Fruit fly (Drosophila melanogaster) whole organism, prepupa: Measurements from ENCODE around the gene CG14957.

Experiments
- Blimp-1 ChIP-seq: fragments of 200-800 bp; sonication (Bioruptor generic); optimal IDR thresholded peaks from 3 replicates; lab custom pipeline; 2017; ENCODE audit warnings: missing biosample characterization, missing genetic modification characterization, mild to moderate bottlenecking, moderate library complexity, missing genetic modification reagents
- CG10631 ChIP-seq: fragments of 200-800 bp; sonication (Bioruptor generic); optimal IDR thresholded peaks from 2 replicates; lab custom pipeline; 2016; ENCODE audit warnings: missing biosample characterization, missing genetic modification characterization
- CG10669 ChIP-seq: fragments of 200-800 bp; sonication (Bioruptor generic); optimal IDR thresholded peaks from 3 replicates; lab custom pipeline; 2018; ENCODE audit warnings: missing biosample characterization, mild to moderate bottlenecking, missing genetic modification characterization, moderate library complexity
- CG11294 ChIP-seq: fragments of 200-800 bp; sonication (Bioruptor generic); IDR thresholded peaks from 2 replicates; pipeline ENCODE4 v1.3.6; 2022; ENCODE audit warnings: missing biosample characterization, missing genetic modification characterization
- CG11762 ChIP-seq: fragments of 200-800 bp; sonication (Bioruptor generic); optimal IDR thresholded peaks from 3 replicates; lab custom pipeline; 2016; ENCODE audit warnings: missing biosample characterization, missing genetic modification characterization; ENCODE audit not compliant: insufficient read depth
- CG11902 ChIP-seq: fragments of 200-800 bp; sonication (Bioruptor generic); optimal IDR thresholded peaks from 3 replicates; lab custom pipeline; 2016; ENCODE audit warnings: missing biosample characterization, missing genetic modification characterization
- CG16779 ChIP-seq: fragments of 200-800 bp; sonication (Bioruptor generic); optimal IDR thresholded peaks from 3 replicates; lab custom pipeline; 2017; ENCODE audit warnings: missing biosample characterization, mild to moderate bottlenecking, missing genetic modification characterization
- CG3032 ChIP-seq: fragments of 200-800 bp; optimal IDR thresholded peaks from 2 replicates; lab custom pipeline; 2019; ENCODE audit warnings: missing biosample characterization, mild to moderate bottlenecking, missing genetic modification characterization, moderate library complexity
- CG31627 ChIP-seq: fragments of 200-800 bp; sonication (Bioruptor generic); optimal IDR thresholded peaks from 3 replicates; lab custom pipeline; 2016; ENCODE audit warnings: missing biosample characterization, missing genetic modification characterization
- CG32006 ChIP-seq: fragments of 200-800 bp; sonication (Bioruptor generic); optimal IDR thresholded peaks from 3 replicates; lab custom pipeline; 2017; ENCODE audit warnings: missing biosample characterization, mild to moderate bottlenecking, missing genetic modification characterization
- CG3919 ChIP-seq: fragments of 200-800 bp; sonication (Bioruptor generic); optimal IDR thresholded peaks from 3 replicates; lab custom pipeline; 2016; ENCODE audit warnings: missing biosample characterization, missing genetic modification characterization
- CG6276 ChIP-seq: fragments of 200-800 bp; sonication (Bioruptor generic); optimal IDR thresholded peaks from 2 replicates; lab custom pipeline; 2017; ENCODE audit warnings: missing biosample characterization, mild to moderate bottlenecking, missing genetic modification characterization
- CG6854 ChIP-seq: fragments of 200-800 bp; sonication (Bioruptor generic); optimal IDR thresholded peaks from 2 replicates; lab custom pipeline; 2017; ENCODE audit warnings: missing biosample characterization, mild to moderate bottlenecking, missing genetic modification characterization
- CG7368 ChIP-seq: fragments of 200-800 bp; sonication (Bioruptor generic); optimal IDR thresholded peaks from 3 replicates; lab custom pipeline; 2016; ENCODE audit warnings: missing biosample characterization, missing genetic modification characterization
- CG8119 ChIP-seq: fragments of 200-800 bp; sonication (Bioruptor generic); IDR thresholded peaks from 3 replicates; pipeline ENCODE4 v1.3.6; 2022; ENCODE audit warnings: missing biosample characterization, missing genetic modification characterization
- CG8319 ChIP-seq: fragments of 200-800 bp; sonication (Bioruptor generic); optimal IDR thresholded peaks from 3 replicates; lab custom pipeline; 2016; ENCODE audit warnings: missing biosample characterization, missing genetic modification characterization
- Eip75B ChIP-seq: fragments of 200-800 bp; sonication (Bioruptor generic); optimal IDR thresholded peaks from 3 replicates; lab custom pipeline; 2016; ENCODE audit warnings: missing biosample characterization, missing genetic modification characterization
- Eip78C ChIP-seq: fragments of 200-800 bp; sonication (Bioruptor generic); peaks from one replicate; lab custom pipeline; 2016; ENCODE audit warnings: missing biosample characterization, missing genetic modification characterization
- Eip93F ChIP-seq: fragments of 200-800 bp; sonication (Bioruptor generic); optimal IDR thresholded peaks from 2 replicates; lab custom pipeline; 2016; ENCODE audit warnings: missing biosample characterization, mild to moderate bottlenecking, missing genetic modification characterization
- Ets21C ChIP-seq: fragments of 200-800 bp; sonication (Bioruptor generic); optimal IDR thresholded peaks from 3 replicates; lab custom pipeline; 2016; ENCODE audit warnings: missing biosample characterization, missing genetic modification characterization
- Ets96B ChIP-seq: fragments of 200-800 bp; optimal IDR thresholded peaks from 2 replicates; lab custom pipeline; 2019; ENCODE audit warnings: missing biosample characterization, mild to moderate bottlenecking, missing genetic modification characterization, moderate library complexity
- Gug ChIP-seq: fragments of 200-800 bp; sonication (Bioruptor generic); IDR thresholded peaks from 2 replicates; pipeline ENCODE4 v1.3.6; 2022; ENCODE audit warnings: missing biosample characterization, missing genetic modification characterization
- Hr38 ChIP-seq: sonication (Bioruptor generic); optimal IDR thresholded peaks from 2 replicates; lab custom pipeline; 2016; ENCODE audit warnings: missing biosample characterization, missing genetic modification characterization
- Hr39 ChIP-seq: fragments of 200-800 bp; sonication (Bioruptor generic); optimal IDR thresholded peaks from 2 replicates; lab custom pipeline; 2016; ENCODE audit warnings: missing biosample characterization, missing genetic modification characterization
- Hr4 ChIP-seq: fragments of 200-800 bp; sonication (Bioruptor generic); optimal IDR thresholded peaks from 3 replicates; lab custom pipeline; 2016; ENCODE audit warnings: missing biosample characterization, missing genetic modification characterization
- Lpt ChIP-seq: fragments of 200-800 bp; sonication (Bioruptor generic); optimal IDR thresholded peaks from 3 replicates; lab custom pipeline; 2016; ENCODE audit warnings: missing biosample characterization, missing genetic modification characterization
- OdsH ChIP-seq: fragments of 200-800 bp; sonication (Bioruptor generic); optimal IDR thresholded peaks from 3 replicates; lab custom pipeline; 2016; ENCODE audit warnings: missing biosample characterization, missing genetic modification characterization
- Smox ChIP-seq: fragments of 200-800 bp; sonication (Bioruptor generic); optimal IDR thresholded peaks from 3 replicates; lab custom pipeline; 2016; ENCODE audit warnings: missing biosample characterization, missing genetic modification characterization
- Sox102F ChIP-seq: fragments of 200-800 bp; sonication (Bioruptor generic); optimal IDR thresholded peaks from 2 replicates; lab custom pipeline; 2016; ENCODE audit warnings: missing biosample characterization, mild to moderate bottlenecking, missing genetic modification characterization
- Sox14 ChIP-seq: fragments of 200-800 bp; sonication (Bioruptor generic); optimal IDR thresholded peaks from 3 replicates; lab custom pipeline; 2016; ENCODE audit warnings: missing biosample characterization, missing genetic modification characterization
- achi ChIP-seq: fragments of 200-800 bp; sonication (Bioruptor generic); optimal IDR thresholded peaks from 3 replicates; lab custom pipeline; 2016; ENCODE audit warnings: missing biosample characterization, missing genetic modification characterization
- acj6 ChIP-seq: fragments of 200-800 bp; sonication (Bioruptor generic); optimal IDR thresholded peaks from 3 replicates; lab custom pipeline; 2016; ENCODE audit warnings: missing biosample characterization, missing genetic modification characterization
- dac ChIP-seq: fragments of 200-800 bp; sonication (Bioruptor generic); optimal IDR thresholded peaks from 2 replicates; lab custom pipeline; 2017; ENCODE audit warnings: missing biosample characterization, mild to moderate bottlenecking, missing genetic modification characterization
- dsx ChIP-seq: fragments of 200-800 bp; optimal IDR thresholded peaks from 3 replicates; lab custom pipeline; 2019; ENCODE audit warnings: missing biosample characterization, mild to moderate bottlenecking, missing genetic modification characterization, moderate library complexity; ENCODE audit not compliant: poor library complexity, severe bottlenecking
- eg ChIP-seq: fragments of 200-800 bp; sonication (Bioruptor generic); IDR thresholded peaks from 3 replicates; pipeline ENCODE4 v1.3.6; 2022; ENCODE audit warnings: missing biosample characterization, missing genetic modification characterization
- fd59A ChIP-seq: fragments of 200-800 bp; sonication (Bioruptor generic); optimal IDR thresholded peaks from 2 replicates; lab custom pipeline; 2017; ENCODE audit warnings: missing biosample characterization, mild to moderate bottlenecking, missing genetic modification characterization, missing genetic modification reagents
- fd85E ChIP-seq: fragments of 200-800 bp; sonication (Bioruptor generic); optimal IDR thresholded peaks from 3 replicates; lab custom pipeline; 2016; ENCODE audit warnings: missing biosample characterization, missing genetic modification characterization
- fkh ChIP-seq: fragments of 200-800 bp; sonication (Bioruptor generic); optimal IDR thresholded peaks from 3 replicates; lab custom pipeline; 2017; ENCODE audit warnings: missing biosample characterization, mild to moderate bottlenecking, missing genetic modification characterization, moderate library complexity
- lz ChIP-seq: fragments of 200-800 bp; sonication (Bioruptor generic); optimal IDR thresholded peaks from 3 replicates; lab custom pipeline; 2016; ENCODE audit warnings: missing biosample characterization, missing genetic modification characterization
- salr ChIP-seq, 2 experiments: fragments of 200-800 bp; sonication (Bioruptor generic); optimal IDR thresholded peaks; 3 replicates each; lab custom pipeline; 2016 to 2018; ENCODE audit warnings: missing biosample characterization in 2 of 2, missing genetic modification characterization in 2 of 2, mild to moderate bottlenecking in 1 of 2
- ss ChIP-seq, 2 experiments: fragments of 200-800 bp; sonication (Bioruptor generic); optimal IDR thresholded peaks; 2 replicates in 1 of 2; 3 replicates in 1 of 2; lab custom pipeline; 2017 to 2018; ENCODE audit warnings: mild to moderate bottlenecking in 2 of 2, missing biosample characterization in 2 of 2, missing genetic modification characterization in 2 of 2, moderate library complexity in 1 of 2
- svp ChIP-seq: fragments of 200-800 bp; sonication (Bioruptor generic); peaks from one replicate; lab custom pipeline; 2016; ENCODE audit warnings: missing biosample characterization, missing genetic modification characterization
- topi ChIP-seq: fragments of 200-800 bp; sonication (Bioruptor generic); optimal IDR thresholded peaks from 3 replicates; lab custom pipeline; 2016; ENCODE audit warnings: missing biosample characterization, missing genetic modification characterization
- vri ChIP-seq: fragments of 200-800 bp; sonication (Bioruptor generic); optimal IDR thresholded peaks from 3 replicates; lab custom pipeline; 2016; ENCODE audit warnings: missing biosample characterization, mild to moderate bottlenecking, missing genetic modification characterization

Gene CG14957

DNA sequence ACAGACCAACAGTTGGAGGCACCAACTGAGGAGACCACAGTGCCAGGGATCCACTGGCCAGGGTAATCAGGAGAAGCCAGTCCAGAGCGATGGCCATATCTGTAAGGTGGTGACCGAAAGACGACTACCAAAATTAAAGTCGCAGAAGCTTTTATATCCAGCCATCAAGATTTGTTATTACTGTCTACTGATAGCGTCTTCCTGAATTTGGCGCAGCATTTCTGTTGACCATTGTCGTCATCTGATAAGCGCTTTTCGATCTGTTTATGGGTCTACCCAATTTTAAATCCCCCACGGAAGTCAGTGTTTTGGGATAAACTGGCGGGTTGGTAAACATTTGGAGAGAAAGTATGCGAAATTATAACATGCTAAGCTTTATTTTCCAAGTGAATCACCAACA lies 14.9 kb upstream of the CG14957 start, which contains the start of gene CG14963:
CG14963 (minus strand) TSS at position 101 of the 400 bp plus-strand sequence.
- no peak for TF ChIP-seq Hr4 (GFP tag; lab: Kevin White, UChicago)
- no peak for TF ChIP-seq vri (GFP tag; lab: Kevin White, UChicago)
- TF ChIP-seq eg, result no peak
- TF ChIP-seq CG11902 (GFP tag; lab: Kevin White, UChicago), result no peak
- TF ChIP-seq Sox14 (GFP tag; lab: Kevin White, UChicago), result no peak
- no peak for TF ChIP-seq Sox102F (GFP tag; lab: Kevin White, UChicago)
- TF ChIP-seq acj6 (GFP tag; lab: Kevin White, UChicago), result no peak
- no peak for TF ChIP-seq fkh
- TF ChIP-seq Eip75B (GFP tag; lab: Kevin White, UChicago), result no peak
- TF ChIP-seq Hr38 (GFP tag; lab: Kevin White, UChicago), result no peak
- no peak for TF ChIP-seq CG32006 (GFP tag; lab: Kevin White, UChicago)
- TF ChIP-seq Eip93F, result no peak
- TF ChIP-seq dac (GFP tag; lab: Kevin White, UChicago), result no peak
- TF ChIP-seq Hr39 (GFP tag; lab: Kevin White, UChicago), result no peak
- TF ChIP-seq CG8119 (GFP tag; lab: Robert Waterston, UW), result no peak

DNA sequence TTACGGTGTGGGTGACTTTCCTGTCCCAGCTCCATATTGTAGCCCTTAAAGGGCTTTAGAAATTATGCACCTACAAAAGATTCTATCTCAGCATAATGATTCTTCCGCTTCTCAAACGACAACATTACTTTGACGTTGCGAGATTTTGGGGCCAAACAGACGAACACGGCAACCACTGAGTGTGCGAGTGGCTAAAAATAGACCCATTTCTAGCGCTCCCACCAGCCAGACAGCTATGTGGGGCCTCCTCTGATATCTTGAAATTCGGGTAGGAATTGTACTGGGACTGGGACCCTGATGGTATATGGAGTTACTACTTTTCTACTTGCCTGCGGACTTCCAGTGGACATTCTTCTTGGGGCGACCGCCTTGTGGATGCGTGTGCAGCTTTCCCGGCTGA lies 9.5 kb upstream of the CG14957 start:
- TF ChIP-seq CG16779 (tag; lab: Kevin White, UChicago) (no peak), CG10631 (GFP tag; lab: Kevin White, UChicago) (no peak), salr (GFP tag; optimal IDR thresholded peaks at IDR 0.05; lab: Kevin White, UChicago) (no peak), CG11294 (no peak), lz (GFP tag; lab: Kevin White, UChicago) (no peak), topi (GFP tag; lab: Kevin White, UChicago) (no peak), fd85E (GFP tag; lab: Kevin White, UChicago) (no peak), Smox (GFP tag; lab: Kevin White, UChicago) (no peak), svp (GFP tag; lab: Kevin White, UChicago) (no peak), CG3919 (GFP tag; lab: Kevin White, UChicago) (no peak), Ets96B (no peak), CG6854 (GFP tag; lab: Kevin White, UChicago) (no peak), Gug (GFP tag; lab: Robert Waterston, UW) (no peak), dac (GFP tag; lab: Kevin White, UChicago) (no peak), Sox14 (GFP tag; lab: Kevin White, UChicago) (no peak)

- TF ChIP-seq Lpt (GFP tag; lab: Kevin White, UChicago) (peak; percentile 19), OdsH (no peak), CG6276 (GFP tag; lab: Kevin White, UChicago) (no peak), Hr38 (GFP tag; lab: Kevin White, UChicago) (no peak), salr (GFP tag; optimal IDR thresholded peaks at IDR 0.05; lab: Kevin White, UChicago) (no peak), vri (GFP tag; lab: Kevin White, UChicago) (no peak), achi (GFP tag; lab: Kevin White, UChicago) (no peak), dac (GFP tag; lab: Kevin White, UChicago) (no peak), CG8319 (GFP tag; lab: Kevin White, UChicago) (no peak), eg (no peak), CG31627 (GFP tag; lab: Kevin White, UChicago) (peak; percentile 79), Hr39 (GFP tag; lab: Kevin White, UChicago) (peak; percentile 81), topi (GFP tag; lab: Kevin White, UChicago) (no peak), CG11762 (GFP tag; lab: Kevin White, UChicago) (no peak), fd59A (GFP tag; lab: Kevin White, UChicago) (peak; percentile 6), acj6 (GFP tag; lab: Kevin White, UChicago) (no peak), Blimp-1 (GFP tag; lab: Kevin White, UChicago) (no peak), Hr4 (GFP tag; lab: Kevin White, UChicago) (no peak), lz (GFP tag; lab: Kevin White, UChicago) (peak; percentile 84), Smox (GFP tag; lab: Kevin White, UChicago) (peak; percentile 59), Sox102F (GFP tag; lab: Kevin White, UChicago) (no peak), fd85E (GFP tag; lab: Kevin White, UChicago) (no peak), CG16779 (tag; lab: Kevin White, UChicago) (no peak), CG11902 (GFP tag; lab: Kevin White, UChicago) (no peak), ss (GFP tag; optimal IDR thresholded peaks at IDR 0.05; lab: Kevin White, UChicago) (no peak), dsx (no peak), CG11294 (no peak), Eip75B (GFP tag; lab: Kevin White, UChicago) (no peak), CG7368 (GFP tag; lab: Kevin White, UChicago) (no peak), CG10669 (GFP tag; lab: Kevin White, UChicago) (no peak), Ets21C (GFP tag; lab: Kevin White, UChicago) (no peak), Eip78C (GFP tag; lab: Kevin White, UChicago) (no peak), fkh (no peak), CG3032 (peak; percentile 44), Eip93F (no peak), Sox14 (GFP tag; lab: Kevin White, UChicago) (no peak)
Measured at dm6 chr3L:3178530-3179096, 8.8 kb upstream of the CG14957 start, which contains the start of the genes MnM and Girdin. Gene MnM, minus strand, starts transcription at chr3L:3178580. Gene Girdin, plus strand, starts transcription at chr3L:3178930.
